Fruit fly (Drosophila melanogaster): Measurements from ENCODE around the gene CG12219.

The CG12219 gene

dm6 chrX:6265456-6265877, 35.6 kb downstream of the CG12219 start (continued):
- TF ChIP-seq pan (optimal IDR thresholded peaks at IDR 0.05): no peak
- peak in 1 of 2 experiments; percentile 95 for TF ChIP-seq pan (GFP tag; optimal IDR thresholded peaks at IDR 0.05 in 1 of 2, IDR thresholded peaks at IDR 0.05 in 1 of 2)
- TF ChIP-seq CG12236 (GFP tag; optimal IDR thresholded peaks at IDR 0.05): peak; percentile 96
- TF ChIP-seq CG3065 (GFP tag; optimal IDR thresholded peaks at IDR 0.05): peak; percentile 91
- TF ChIP-seq jumu (GFP tag; optimal IDR thresholded peaks at IDR 0.05): peak; percentile 96
- peak; percentile 95 for TF ChIP-seq CG12219 (GFP tag; optimal IDR thresholded peaks at IDR 0.05)
- peak; percentile 85 for TF ChIP-seq slou (GFP tag; optimal IDR thresholded peaks at IDR 0.05)
- TF ChIP-seq slbo (GFP tag; IDR thresholded peaks at IDR 0.05): peak; percentile 93
- TF ChIP-seq CG4328 (GFP tag; optimal IDR thresholded peaks at IDR 0.05): peak; percentile 90
- TF ChIP-seq CG3163 (GFP tag; optimal IDR thresholded peaks at IDR 0.05): peak; percentile 82
- peak; percentile 90 for TF ChIP-seq CG10959 (GFP tag; IDR thresholded peaks at IDR 0.05)
- TF ChIP-seq Meics (GFP tag; optimal IDR thresholded peaks at IDR 0.05): peak; percentile 95
- peak; percentile 94 for TF ChIP-seq CG14050 (GFP tag; IDR thresholded peaks at IDR 0.05)
- TF ChIP-seq esg (GFP tag; conservative IDR thresholded peaks at IDR 0.05): peak; percentile 94
- peak; percentile 84 for TF ChIP-seq klu (GFP tag; IDR thresholded peaks at IDR 0.05)
- TF ChIP-seq CG7372 (GFP tag; IDR thresholded peaks at IDR 0.05): peak; percentile 93
- TF ChIP-seq Bteb2 (GFP tag; optimal IDR thresholded peaks at IDR 0.05): peak; percentile 94
- TF ChIP-seq zfh2 (GFP tag; optimal IDR thresholded peaks at IDR 0.05): peak; percentile 89
- peak; percentile 95 for TF ChIP-seq stc (GFP tag; IDR thresholded peaks at IDR 0.05)
- peak; percentile 97 for TF ChIP-seq org-1 (GFP tag; optimal IDR thresholded peaks at IDR 0.05)
- peak; percentile 71 for TF ChIP-seq kni (GFP tag; optimal IDR thresholded peaks at IDR 0.05)
- TF ChIP-seq chn (GFP tag; optimal IDR thresholded peaks at IDR 0.05): peak; percentile 97
- TF ChIP-seq repo (GFP tag; optimal IDR thresholded peaks at IDR 0.05): peak; percentile 94
- peak; percentile 67 for TF ChIP-seq B-H2 (GFP tag; optimal IDR thresholded peaks at IDR 0.05)
- peak; percentile 89 for TF ChIP-seq CG6765 (GFP tag; optimal IDR thresholded peaks at IDR 0.05)
- TF ChIP-seq cg (GFP tag; optimal IDR thresholded peaks at IDR 0.05): no peak
- peak; percentile 61 for TF ChIP-seq YL-1 (GFP tag; optimal IDR thresholded peaks at IDR 0.05)
- TF ChIP-seq CG17568 (GFP tag; optimal IDR thresholded peaks at IDR 0.05): peak; percentile 91
- peak; percentile 91 for TF ChIP-seq ap (GFP tag; IDR thresholded peaks at IDR 0.05)
- peak; percentile 95 for TF ChIP-seq gcm (GFP tag; optimal IDR thresholded peaks at IDR 0.05)
- TF ChIP-seq maf-S (GFP tag; optimal IDR thresholded peaks at IDR 0.05): peak; percentile 94
- TF ChIP-seq CG12155 (GFP tag; optimal IDR thresholded peaks at IDR 0.05): peak; percentile 90
- TF ChIP-seq ato (GFP tag; IDR thresholded peaks at IDR 0.05; ENCODE audit: partially characterized antibody): no peak
- peak; percentile 94 for TF ChIP-seq CG17328 (GFP tag; IDR thresholded peaks at IDR 0.05)
- TF ChIP-seq vvl (GFP tag; IDR thresholded peaks at IDR 0.05): peak; percentile 95
- peak; percentile 90 for TF ChIP-seq sens-2 (GFP tag; IDR thresholded peaks at IDR 0.05)
- peak; percentile 82 for TF ChIP-seq CG11696 (GFP tag; IDR thresholded peaks at IDR 0.05)
- TF ChIP-seq Hsf (GFP tag; optimal IDR thresholded peaks at IDR 0.05): peak; percentile 97
- peak; percentile 87 for TF ChIP-seq peb (GFP tag; IDR thresholded peaks at IDR 0.05)
- TF ChIP-seq cwo (GFP tag; optimal IDR thresholded peaks at IDR 0.05): peak; percentile 93
- TF ChIP-seq sob (GFP tag; IDR thresholded peaks at IDR 0.05): peak; percentile 88
- peak; percentile 98 for TF ChIP-seq tio (GFP tag; optimal IDR thresholded peaks at IDR 0.05)
- peak; percentile 90 for TF ChIP-seq Dek (tag; optimal IDR thresholded peaks at IDR 0.05)
- peak; percentile 87 for TF ChIP-seq sim (GFP tag; IDR thresholded peaks at IDR 0.05)
- TF ChIP-seq CG11247 (GFP tag; IDR thresholded peaks at IDR 0.05): peak; percentile 82
- TF ChIP-seq ems (GFP tag; optimal IDR thresholded peaks at IDR 0.05): peak; percentile 96
- TF ChIP-seq CG8924 (tag; optimal IDR thresholded peaks at IDR 0.05): peak; percentile 97
- peak; percentile 96 for TF ChIP-seq chif (GFP tag; optimal IDR thresholded peaks at IDR 0.05)
- peak; percentile 95 for TF ChIP-seq CG8944 (GFP tag; optimal IDR thresholded peaks at IDR 0.05)
- peak; percentile 75 for TF ChIP-seq CG8765 (GFP tag; IDR thresholded peaks at IDR 0.05)
- peak; percentile 7 for TF ChIP-seq BEAF-32 (GFP tag; optimal IDR thresholded peaks at IDR 0.05)
- peak; percentile 100 for TF ChIP-seq sens (GFP tag)
